Fruit fly (Drosophila melanogaster) whole organism, embryonic: ENCODE measurements around the gene sky.

Source experiments
- CG14050 ChIP-seq: fragments of 200-800 bp; sonication (Bioruptor generic); IDR thresholded peaks from 3 replicates; pipeline ENCODE4 v1.3.6; 2022; ENCODE audit warnings: missing biosample characterization, missing genetic modification characterization
- Lhr ChIP-seq: fragments of 200-800 bp; sonication (Bioruptor generic); optimal IDR thresholded peaks from 3 replicates; lab custom pipeline; 2017; ENCODE audit warnings: mild to moderate bottlenecking, missing biosample characterization, missing genetic modification reagents, missing genetic modification characterization
- NK7.1 ChIP-seq: fragments of 200-800 bp; sonication (Bioruptor generic); optimal IDR thresholded peaks from 3 replicates; lab custom pipeline; 2016; ENCODE audit warnings: missing biosample characterization, missing genetic modification characterization
- maf-S ChIP-seq: fragments of 200-800 bp; sonication (Bioruptor generic); optimal IDR thresholded peaks from 2 replicates; lab custom pipeline; 2016; ENCODE audit warnings: missing biosample characterization, missing genetic modification characterization
- shn ChIP-seq: fragments of 200-800 bp; sonication (Bioruptor generic); optimal IDR thresholded peaks from 3 replicates; lab custom pipeline; 2016; ENCODE audit warnings: missing biosample characterization, missing genetic modification characterization

DNA sequence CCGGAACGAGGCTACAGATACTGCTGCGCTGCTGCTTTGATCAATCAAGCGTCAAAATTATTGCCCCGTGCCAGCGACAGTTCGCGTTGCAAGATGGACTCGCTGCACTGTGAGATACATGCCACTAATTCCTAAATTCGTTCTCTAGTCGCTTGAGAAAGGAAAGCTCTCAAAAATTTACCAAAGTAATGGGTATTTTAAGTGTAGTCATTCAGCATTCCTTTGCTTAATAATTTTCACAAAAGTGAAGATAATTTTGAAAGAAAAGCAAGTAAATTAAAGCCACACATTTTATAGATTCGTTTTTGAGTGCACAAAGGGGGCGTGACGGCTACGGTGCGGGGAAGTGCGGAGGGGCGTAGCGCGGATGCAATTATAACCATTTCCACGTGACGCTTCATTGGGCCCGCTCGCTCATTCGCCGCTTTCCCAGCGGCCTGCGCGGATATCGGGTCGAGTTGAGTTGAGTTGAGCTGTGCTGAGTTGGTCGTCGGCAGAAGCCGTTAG lies 41.3 kb upstream of the sky start:
- no peak for TF ChIP-seq shn (GFP tag; lab: Kevin White, UChicago)
- TF ChIP-seq NK7.1 (GFP tag; lab: Kevin White, UChicago): no peak
- TF ChIP-seq maf-S (GFP tag; lab: Kevin White, UChicago): no peak
- TF ChIP-seq Lhr: no peak
- TF ChIP-seq CG14050 (GFP tag; lab: Robert Waterston, UW): no peak
